Worm (Caenorhabditis elegans) whole organism, L1 larva: ENCODE results near the gene C43C3.4.

Experiments used
- Y116A8C.19 ChIP-seq: sonication (generic microtip); optimal IDR thresholded peaks from 2 replicates; lab custom pipeline; 2016; ENCODE audit warnings: missing compliant biosample characterization, missing genetic modification characterization, borderline replicate concordance
- ceh-82 ChIP-seq, 3 experiments: fragments of 150-350 bp in 1 of 3; sonication (generic microtip) in 2 of 3; optimal IDR thresholded peaks; 2 replicates each; lab custom pipeline; 2014 to 2017; ENCODE audit warnings: missing biosample characterization in 3 of 3, missing genetic modification characterization in 3 of 3
- ces-1 ChIP-seq: fragments of 150-350 bp; optimal IDR thresholded peaks from 2 replicates; lab custom pipeline; 2014; ENCODE audit warnings: missing biosample characterization, missing genetic modification reagents, missing genetic modification characterization
- efl-1 ChIP-seq, 4 experiments: fragments of 150-350 bp; optimal IDR thresholded peaks in 3 of 4; peaks in 1 of 4; 1 replicate in 1 of 4; 2 replicates in 3 of 4; lab custom pipeline; 2014; ENCODE audit warnings: missing biosample characterization in 2 of 4, missing genetic modification characterization in 2 of 4, missing genetic modification reagents in 2 of 4
- jun-1 ChIP-seq: fragments of 150-350 bp; optimal IDR thresholded peaks from 2 replicates; lab custom pipeline; 2014; ENCODE audit warnings: missing biosample characterization, missing genetic modification reagents, missing genetic modification characterization
- lin-39 ChIP-seq: fragments of 150-350 bp; optimal IDR thresholded peaks from 2 replicates; lab custom pipeline; 2014; ENCODE audit warnings: missing biosample characterization, missing genetic modification reagents, missing genetic modification characterization
- mep-1 ChIP-seq: fragments of 150-350 bp; optimal IDR thresholded peaks from 2 replicates; lab custom pipeline; 2014; ENCODE audit warnings: missing biosample characterization, missing genetic modification characterization
- nhr-77 ChIP-seq: fragments of 150-350 bp; optimal IDR thresholded peaks from 2 replicates; lab custom pipeline; 2014; ENCODE audit warnings: missing biosample characterization, missing genetic modification characterization
- nhr-90 ChIP-seq: sonication (generic microtip); optimal IDR thresholded peaks from 2 replicates; lab custom pipeline; 2016; ENCODE audit warnings: mild to moderate bottlenecking, missing genetic modification characterization, missing compliant biosample characterization; ENCODE audit not compliant: poor library complexity
- vab-15 ChIP-seq: sonication (generic microtip); optimal IDR thresholded peaks from 2 replicates; lab custom pipeline; 2017; ENCODE audit warnings: missing genotype, mild to moderate bottlenecking, missing genetic modification characterization, missing compliant biosample characterization
- zag-1 ChIP-seq: fragments of 150-350 bp; optimal IDR thresholded peaks from 2 replicates; lab custom pipeline; 2014; ENCODE audit warnings: missing biosample characterization, missing genetic modification characterization

ce11 chrX:9637700-9638099 lies 37.0 kb downstream of the C43C3.4 start:
- no peak for TF ChIP-seq lin-39 (tag; lab: Kevin White, UChicago)
- no peak for TF ChIP-seq mep-1 (tag; lab: Kevin White, UChicago)
- TF ChIP-seq nhr-77 (tag; lab: Kevin White, UChicago) = peak; percentile 16
- TF ChIP-seq Y116A8C.19 (tag; lab: Kevin White, UChicago) = no peak
- TF ChIP-seq zag-1 (tag; lab: Kevin White, UChicago) = no peak
- no peak for TF ChIP-seq vab-15 (tag; lab: Kevin White, UChicago)
- TF ChIP-seq jun-1 (tag; lab: Kevin White, UChicago) = no peak
- no peak for TF ChIP-seq efl-1 (optimal IDR thresholded peaks at IDR 0.05; lab: Kevin White, UChicago)
- TF ChIP-seq efl-1 (GFP tag; optimal IDR thresholded peaks at IDR 0.05 in 1 of 2; lab: Kevin White, UChicago) = peak in 1 of 2 experiments; percentile 80
- peak; percentile 16 for TF ChIP-seq nhr-90 (tag; lab: Kevin White, UChicago)
- TF ChIP-seq ces-1 = no peak
- TF ChIP-seq ceh-82 (tag; optimal IDR thresholded peaks at IDR 0.05; lab: Kevin White, UChicago) = peak; percentile 11 to 24 (median 20)
